Fruit fly (Drosophila melanogaster) whole organism, embryonic: Measurements from ENCODE around the gene CG33687.
A peak's percentile ranks its signal among the peaks of the same experiment; 100 is the strongest.

Experiments
- Atf6 ChIP-seq: fragments of 200-800 bp; sonication (Bioruptor generic); IDR thresholded peaks from 2 replicates; pipeline ENCODE4 v1.3.6; 2022; ENCODE audit warnings: missing biosample characterization, missing genetic modification characterization
- Blimp-1 ChIP-seq: fragments of 200-800 bp; sonication (Bioruptor generic); optimal IDR thresholded peaks from 3 replicates; lab custom pipeline; 2018; ENCODE audit warnings: missing biosample characterization, missing genetic modification characterization, mild to moderate bottlenecking, moderate library complexity, missing genetic modification reagents
- CG1024 ChIP-seq: fragments of 200-800 bp; sonication (Bioruptor generic); IDR thresholded peaks from 2 replicates; pipeline ENCODE4 v1.3.6; 2022; ENCODE audit warnings: missing biosample characterization, missing genetic modification characterization
- CG10321 ChIP-seq: fragments of 200-800 bp; sonication (Bioruptor generic); IDR thresholded peaks from 2 replicates; pipeline ENCODE4 v1.3.6; 2022; ENCODE audit warnings: missing biosample characterization, missing genetic modification characterization
- CG11504 ChIP-seq: fragments of 200-800 bp; sonication (Bioruptor generic); optimal IDR thresholded peaks from 3 replicates; lab custom pipeline; 2019; ENCODE audit warnings: missing biosample characterization, mild to moderate bottlenecking, missing genetic modification characterization, moderate library complexity
- CG15011 ChIP-seq: fragments of 200-800 bp; sonication (Bioruptor generic); optimal IDR thresholded peaks from 3 replicates; lab custom pipeline; 2018; ENCODE audit warnings: missing biosample characterization, mild to moderate bottlenecking, missing genetic modification characterization
- CG1832 ChIP-seq: fragments of 200-800 bp; sonication (Bioruptor generic); optimal IDR thresholded peaks from 2 replicates; lab custom pipeline; 2017; ENCODE audit warnings: missing biosample characterization, mild to moderate bottlenecking, missing genetic modification characterization, inconsistent platforms
- CG30431 ChIP-seq: fragments of 200-800 bp; sonication (Bioruptor generic); optimal IDR thresholded peaks from 2 replicates; lab custom pipeline; 2017; ENCODE audit warnings: missing biosample characterization, missing genetic modification characterization
- CG4424 ChIP-seq: fragments of 200-800 bp; sonication (Bioruptor generic); optimal IDR thresholded peaks from 3 replicates; lab custom pipeline; 2016; ENCODE audit warnings: missing biosample characterization, missing genetic modification characterization
- Chrac-16 ChIP-seq: fragments of 200-800 bp; sonication (Bioruptor generic); optimal IDR thresholded peaks from 3 replicates; lab custom pipeline; 2016; ENCODE audit warnings: missing biosample characterization, missing genetic modification characterization
- D19A ChIP-seq: fragments of 200-800 bp; optimal IDR thresholded peaks from 3 replicates; lab custom pipeline; 2019; ENCODE audit warnings: missing biosample characterization, mild to moderate bottlenecking, missing genetic modification characterization, moderate library complexity
- Deaf1 ChIP-seq: fragments of 200-800 bp; optimal IDR thresholded peaks from 3 replicates; lab custom pipeline; 2019; ENCODE audit warnings: missing biosample characterization, mild to moderate bottlenecking, missing genetic modification characterization, moderate library complexity
- Dref ChIP-seq: fragments of 200-800 bp; sonication (Bioruptor generic); IDR thresholded peaks from 2 replicates; pipeline ENCODE4 v1.3.6; 2022; ENCODE audit warnings: missing biosample characterization, missing genetic modification characterization
- Drgx ChIP-seq: fragments of 200-800 bp; sonication (Bioruptor generic); IDR thresholded peaks from 2 replicates; pipeline ENCODE4 v1.3.6; 2022; ENCODE audit warnings: missing biosample characterization, missing genetic modification characterization
- Elba2 ChIP-seq: fragments of 200-800 bp; sonication (Bioruptor generic); optimal IDR thresholded peaks from 3 replicates; lab custom pipeline; 2016; ENCODE audit warnings: missing biosample characterization, missing genetic modification characterization
- Ets65A ChIP-seq: fragments of 200-800 bp; sonication (Bioruptor generic); peaks from one replicate; lab custom pipeline; 2016; ENCODE audit warnings: missing biosample characterization, missing genetic modification characterization
- Gsc ChIP-seq: fragments of 200-800 bp; sonication (Bioruptor generic); IDR thresholded peaks from 2 replicates; pipeline ENCODE4 v1.3.6; 2022; ENCODE audit warnings: missing biosample characterization, missing genetic modification characterization
- Max ChIP-seq: fragments of 200-800 bp; sonication (Bioruptor generic); optimal IDR thresholded peaks from 2 replicates; lab custom pipeline; 2016; ENCODE audit warnings: missing biosample characterization, mild to moderate bottlenecking, missing genetic modification characterization
- TFAM ChIP-seq: fragments of 200-800 bp; sonication (Bioruptor generic); optimal IDR thresholded peaks from 2 replicates; lab custom pipeline; 2017; ENCODE audit warnings: missing biosample characterization, missing genetic modification characterization, inconsistent platforms
- Taf1 ChIP-seq: fragments of 200-800 bp; sonication (Bioruptor generic); IDR thresholded peaks from 2 replicates; pipeline ENCODE4 v1.3.6; 2022; ENCODE audit warnings: missing biosample characterization, missing genetic modification characterization
- abd-A ChIP-seq: fragments of 200-800 bp; sonication (Bioruptor generic); optimal IDR thresholded peaks from 3 replicates; lab custom pipeline; 2019; ENCODE audit warnings: missing biosample characterization, mild to moderate bottlenecking, missing genetic modification characterization, moderate library complexity
- ase ChIP-seq: fragments of 200-800 bp; sonication (Bioruptor generic); IDR thresholded peaks from 3 replicates; pipeline ENCODE4 v1.3.6; 2022; ENCODE audit warnings: missing biosample characterization, missing genetic modification characterization
- cas ChIP-seq: fragments of 200-800 bp; sonication (Bioruptor generic); IDR thresholded peaks from 2 replicates; pipeline ENCODE4 v1.3.6; 2022; ENCODE audit warnings: missing biosample characterization, missing genetic modification characterization
- corto ChIP-seq: fragments of 200-800 bp; sonication (Bioruptor generic); optimal IDR thresholded peaks from 2 replicates; lab custom pipeline; 2016; ENCODE audit warnings: missing biosample characterization, mild to moderate bottlenecking, missing genetic modification characterization, moderate library complexity
- crol ChIP-seq: fragments of 200-800 bp; sonication (Bioruptor generic); IDR thresholded peaks from 2 replicates; pipeline ENCODE4 v1.3.6; 2022; ENCODE audit warnings: missing biosample characterization, missing genetic modification characterization
- cwo ChIP-seq: fragments of 200-800 bp; sonication (Bioruptor generic); optimal IDR thresholded peaks from 3 replicates; lab custom pipeline; 2017; ENCODE audit warnings: missing biosample characterization, missing genetic modification characterization, mild to moderate bottlenecking, moderate library complexity, missing genetic modification reagents
- disco-r ChIP-seq: fragments of 200-800 bp; sonication (Bioruptor generic); optimal IDR thresholded peaks from 2 replicates; lab custom pipeline; 2016; ENCODE audit warnings: missing biosample characterization, missing genetic modification characterization
- en ChIP-seq: fragments of 200-800 bp; sonication (Bioruptor generic); optimal IDR thresholded peaks from 2 replicates; lab custom pipeline; 2016; ENCODE audit warnings: missing biosample characterization, missing genetic modification characterization
- insv ChIP-seq, 2 experiments: fragments of 200-800 bp; sonication (Bioruptor generic); optimal IDR thresholded peaks; 3 replicates each; lab custom pipeline; 2016 to 2018; ENCODE audit warnings: missing biosample characterization in 2 of 2, missing genetic modification characterization in 2 of 2
- jigr1 ChIP-seq: fragments of 200-800 bp; sonication (Bioruptor generic); IDR thresholded peaks from 3 replicates; pipeline ENCODE4 v1.3.6; 2022; ENCODE audit warnings: missing biosample characterization, missing genetic modification characterization
- kah ChIP-seq: fragments of 200-800 bp; sonication (Bioruptor generic); optimal IDR thresholded peaks from 2 replicates; lab custom pipeline; 2018; ENCODE audit warnings: missing biosample characterization, mild to moderate bottlenecking, missing genetic modification characterization
- knrl ChIP-seq: fragments of 200-800 bp; sonication (Bioruptor generic); IDR thresholded peaks from 3 replicates; pipeline ENCODE4 v1.3.6; 2022; ENCODE audit warnings: missing biosample characterization, missing genetic modification characterization; ENCODE audit not compliant: partially characterized antibody
- lbe ChIP-seq: fragments of 200-800 bp; sonication (Bioruptor generic); optimal IDR thresholded peaks from 2 replicates; lab custom pipeline; 2016; ENCODE audit warnings: missing biosample characterization, mild to moderate bottlenecking, missing genetic modification characterization
- nom ChIP-seq: fragments of 200-800 bp; sonication (Bioruptor generic); optimal IDR thresholded peaks from 2 replicates; lab custom pipeline; 2017; ENCODE audit warnings: missing biosample characterization, missing genetic modification characterization, mild to moderate bottlenecking, moderate library complexity, missing genetic modification reagents
- salm ChIP-seq: fragments of 200-800 bp; sonication (Bioruptor generic); optimal IDR thresholded peaks from 2 replicates; lab custom pipeline; 2018; ENCODE audit warnings: missing biosample characterization, mild to moderate bottlenecking, missing genetic modification characterization
- sens ChIP-seq: fragments of 200-800 bp; sonication (Bioruptor generic); peaks from one replicate; lab custom pipeline; 2016; ENCODE audit warnings: missing biosample characterization, missing genetic modification characterization
- shn ChIP-seq: fragments of 200-800 bp; sonication (Bioruptor generic); optimal IDR thresholded peaks from 3 replicates; lab custom pipeline; 2016; ENCODE audit warnings: missing biosample characterization, missing genetic modification characterization
- sima ChIP-seq: fragments of 200-800 bp; sonication (Bioruptor generic); optimal IDR thresholded peaks from 2 replicates; lab custom pipeline; 2016; ENCODE audit warnings: missing biosample characterization, missing genetic modification characterization
- usp ChIP-seq: fragments of >200 bp; optimal IDR thresholded peaks from 2 replicates; lab custom pipeline; 2017; ENCODE audit warnings: missing biosample characterization, missing genetic modification characterization

The CG33687 gene

dm6 chr3L:16204128-16204527 lies 6.5 kb downstream of the CG33687 start:
- TF ChIP-seq Drgx (GFP tag; lab: Robert Waterston, UW), result 0 out of 2 replicates have a peak, but pooled peaks have one; percentile 23
- no peak for TF ChIP-seq sens (GFP tag; lab: Kevin White, UChicago)
- TF ChIP-seq corto (GFP tag; lab: Kevin White, UChicago), result peak; percentile 31
- no peak for TF ChIP-seq jigr1 (GFP tag; lab: Robert Waterston, UW)
- no peak for TF ChIP-seq usp
- no peak for TF ChIP-seq TFAM (GFP tag; lab: Kevin White, UChicago)
- TF ChIP-seq CG11504 (tag; lab: Kevin White, UChicago), result no peak
- no peak for TF ChIP-seq CG4424
- no peak for TF ChIP-seq crol (GFP tag; lab: Robert Waterston, UW)
- no peak for TF ChIP-seq CG1024 (GFP tag; lab: Robert Waterston, UW)
- peak; percentile 6 for TF ChIP-seq nom (GFP tag; lab: Kevin White, UChicago)
- TF ChIP-seq Max, result no peak
- no peak for TF ChIP-seq Chrac-16
- no peak for TF ChIP-seq CG10321 (GFP tag; lab: Robert Waterston, UW)
- TF ChIP-seq insv (GFP tag; optimal IDR thresholded peaks at IDR 0.05; lab: Kevin White, UChicago), result no peak
- TF ChIP-seq D19A (tag; lab: Kevin White, UChicago), result peak; percentile 53
- no peak for TF ChIP-seq sima
- TF ChIP-seq ase, result no peak
- TF ChIP-seq kah (GFP tag; lab: Kevin White, UChicago), result no peak
- TF ChIP-seq lbe (GFP tag; lab: Kevin White, UChicago), result peak; percentile 3
- TF ChIP-seq cas (GFP tag; lab: Robert Waterston, UW), result no peak

DNA sequence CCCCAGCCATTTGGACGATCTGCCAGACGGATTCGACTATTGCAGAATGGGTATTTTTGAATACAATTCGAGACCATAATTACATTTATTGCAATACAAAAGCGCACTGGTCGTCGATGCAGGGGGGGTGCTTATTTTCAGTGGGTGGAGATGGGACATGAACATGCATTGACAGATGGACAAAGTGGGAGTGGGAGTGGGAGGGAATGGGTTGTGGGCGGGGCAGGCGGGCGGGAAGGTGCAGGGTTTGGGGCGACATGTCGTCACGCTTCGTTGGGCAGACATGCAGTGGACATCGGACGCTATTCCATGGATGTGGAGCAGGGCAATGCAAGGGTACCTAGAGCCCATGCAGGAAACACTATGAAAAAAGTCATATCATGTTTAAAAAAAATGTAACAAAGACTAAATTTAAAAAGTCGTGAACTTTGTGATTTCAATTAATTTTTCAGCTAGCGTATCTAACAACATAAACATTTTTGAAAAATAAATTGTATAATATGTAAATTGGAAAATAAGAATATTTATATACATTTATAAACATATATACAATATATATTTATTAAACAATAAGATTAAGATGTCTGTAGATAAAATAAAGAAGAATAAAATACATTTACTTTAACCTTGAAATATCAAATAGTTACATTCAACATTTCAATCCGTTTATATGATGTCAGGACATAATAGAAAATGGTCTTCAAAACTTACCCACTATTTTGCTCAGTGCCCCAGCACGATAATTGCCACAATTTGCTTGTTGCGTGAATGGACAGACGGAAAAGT lies 10.6 kb downstream of the CG33687 start:
- 0 out of 2 replicates have a peak, but pooled peaks have one; percentile 6 for TF ChIP-seq Dref (GFP tag; lab: Robert Waterston, UW)
- no peak for TF ChIP-seq CG1832 (GFP tag; lab: Kevin White, UChicago)
- TF ChIP-seq Blimp-1 (GFP tag; lab: Kevin White, UChicago), result no peak
- no peak for TF ChIP-seq CG15011 (GFP tag; lab: Kevin White, UChicago)
- no peak for TF ChIP-seq shn (GFP tag; lab: Kevin White, UChicago)

DNA sequence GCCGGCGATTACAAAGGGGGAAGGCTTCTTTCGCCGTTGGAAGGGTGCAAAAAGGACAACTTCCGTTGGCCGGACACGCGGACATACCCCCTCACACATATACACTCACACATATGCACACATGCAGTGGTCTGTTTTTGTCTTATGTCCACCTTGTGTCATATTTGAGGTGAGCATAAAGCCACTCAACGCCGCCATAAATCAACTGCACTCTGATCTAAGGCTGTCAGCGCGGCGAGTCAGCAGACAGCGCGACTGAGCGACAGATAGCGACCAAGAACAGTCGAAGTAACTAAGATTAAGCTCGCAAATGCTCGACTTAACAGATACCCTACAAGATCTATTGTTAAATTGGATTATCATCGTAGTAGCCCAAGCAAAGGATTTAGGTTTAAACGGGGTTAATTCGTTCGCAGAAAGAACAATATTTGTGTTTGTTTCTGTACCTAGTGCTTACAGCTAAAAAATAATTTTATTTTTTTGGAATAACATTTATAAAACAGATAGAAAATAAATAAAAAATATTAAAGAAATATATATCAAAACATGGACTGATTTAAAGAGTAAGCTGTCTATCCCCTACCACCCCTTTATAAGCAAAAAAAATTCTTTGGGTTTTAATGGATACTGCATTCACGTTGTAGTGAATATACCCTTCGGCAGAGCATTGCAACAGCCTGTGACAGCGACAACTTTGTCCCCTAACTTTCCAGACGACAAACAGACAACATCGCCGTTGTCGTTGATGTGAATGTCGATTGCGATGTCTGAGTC lies 11.4 kb downstream of the CG33687 start:
- TF ChIP-seq abd-A (tag; lab: Kevin White, UChicago) (no peak), en (no peak), D19A (tag; lab: Kevin White, UChicago) (peak; percentile 12), Deaf1 (tag; lab: Kevin White, UChicago) (no peak), knrl (GFP tag; lab: Robert Waterston, UW) (no peak), Ets65A (peak; percentile 67), Taf1 (GFP tag; lab: Robert Waterston, UW) (no peak), disco-r (no peak), salm (tag; lab: Kevin White, UChicago) (no peak), Elba2 (GFP tag; lab: Kevin White, UChicago) (no peak), Gsc (no peak), Atf6 (GFP tag; lab: Robert Waterston, UW) (no peak), CG30431 (GFP tag; lab: Kevin White, UChicago) (no peak), cwo (GFP tag; lab: Kevin White, UChicago) (no peak), ase (0 out of 3 replicates have a peak, but pooled peaks have one; percentile 10)
- TF ChIP-seq, all 482 proteins: peak for 3
